Worm (Caenorhabditis elegans): ENCODE measurements around the gene cgr-1.

DNA sequence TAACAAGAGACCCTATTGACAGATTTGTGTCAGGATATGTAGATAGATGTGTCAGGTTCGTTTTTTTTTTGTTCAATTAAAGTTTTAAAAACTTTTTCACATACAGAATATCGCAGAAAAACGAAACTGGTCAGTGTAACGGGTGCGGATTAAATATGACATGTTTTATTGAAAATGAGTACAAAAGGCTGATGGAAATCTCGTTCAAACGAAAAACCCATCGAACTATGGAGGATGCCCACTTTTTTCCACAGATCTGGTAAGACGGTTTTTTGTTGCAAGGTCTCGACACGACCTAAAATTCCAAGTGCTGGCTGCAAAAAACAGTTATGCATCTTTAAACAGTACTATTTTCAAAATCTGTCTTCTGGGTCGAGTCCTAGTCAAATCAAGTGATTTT lies 29.8 kb upstream of the cgr-1 start:
- TF ChIP-seq ama-1 (optimal IDR thresholded peaks at IDR 0.05) = no peak
- TF ChIP-seq sea-1 (GFP tag; conservative IDR thresholded peaks at IDR 0.05) = no peak
- no peak for TF ChIP-seq tbx-11 (GFP tag; IDR thresholded peaks at IDR 0.05)
- no peak for TF ChIP-seq scrt-1 (GFP tag; IDR thresholded peaks at IDR 0.05)
- no peak for TF ChIP-seq ceh-13 (GFP tag; optimal IDR thresholded peaks at IDR 0.05)
- TF ChIP-seq hnd-1 (tag; optimal IDR thresholded peaks at IDR 0.05) = no peak
- no peak for TF ChIP-seq flt-1 (GFP tag; IDR thresholded peaks at IDR 0.05)
- TF ChIP-seq aly-1 (tag; optimal IDR thresholded peaks at IDR 0.05) = no peak
- TF ChIP-seq hmg-4 (GFP tag; optimal IDR thresholded peaks at IDR 0.05) = no peak
- TF ChIP-seq tra-4 (tag; optimal IDR thresholded peaks at IDR 0.05) = no peak
- no peak for TF ChIP-seq pes-1 (GFP tag; IDR thresholded peaks at IDR 0.05)

Measured in whole organism, early embryonic.